In the genomic region with DNA sequence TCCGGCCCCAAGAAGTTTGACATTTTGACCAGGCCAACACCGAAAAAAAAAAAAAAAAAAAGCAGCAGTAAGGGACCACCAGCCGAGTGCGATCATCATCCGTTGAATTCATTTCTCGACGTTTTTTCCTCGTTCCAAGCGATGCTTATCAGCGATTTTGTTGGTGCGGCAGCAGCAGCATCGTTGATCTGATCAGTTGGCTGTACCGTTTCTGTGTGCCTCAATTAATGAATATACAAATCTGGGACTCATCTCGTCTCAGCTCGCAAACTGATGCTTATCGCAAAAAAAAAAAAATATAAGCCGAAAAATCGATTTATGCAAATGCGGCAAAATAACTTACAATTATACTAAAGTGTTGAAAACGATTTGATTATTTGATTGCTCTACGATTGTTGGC, we compare ENCODE assay signal across 2 fruit fly cellular contexts.
A peak's percentile ranks its signal among the peaks of the same experiment; 100 is the strongest.
TF ChIP-seq lines count a peak whose summit lies in the region.

No protein-coding gene starts in this region.

- TF ChIP-seq CTCF in whole organism, embryonic (GFP tag; optimal IDR thresholded peaks at IDR 0.05; lab: Kevin White, UChicago), result no peak

TF ChIP-seq in whole organism, embryonic, 481 proteins besides CTCF, POLR2A, EP300 and RAD21:
- TF ChIP-seq CG31388 (GFP tag; optimal IDR thresholded peaks at IDR 0.05; lab: Kevin White, UChicago) (no peak), Lpt (GFP tag; optimal IDR thresholded peaks at IDR 0.05; lab: Kevin White, UChicago) (no peak), Ets65A (GFP tag; lab: Kevin White, UChicago) (peak; percentile 48), NFAT (GFP tag; IDR thresholded peaks at IDR 0.05; lab: Robert Waterston, UW) (no peak), sens (GFP tag; lab: Kevin White, UChicago) (peak; percentile 7), CG15479 (GFP tag; optimal IDR thresholded peaks at IDR 0.05; lab: Kevin White, UChicago) (no peak), bowl (GFP tag; IDR thresholded peaks at IDR 0.05; lab: Robert Waterston, UW) (no peak), abd-A (tag; optimal IDR thresholded peaks at IDR 0.05; lab: Kevin White, UChicago) (no peak), CG32532 (GFP tag; IDR thresholded peaks at IDR 0.05; lab: Robert Waterston, UW) (no peak), sqz (GFP tag; optimal IDR thresholded peaks at IDR 0.05; lab: Kevin White, UChicago) (peak; percentile 15), CG17612 (GFP tag; IDR thresholded peaks at IDR 0.05; lab: Robert Waterston, UW) (no peak), run (tag; optimal IDR thresholded peaks at IDR 0.05; lab: Kevin White, UChicago) (no peak), exex (tag; optimal IDR thresholded peaks at IDR 0.05; lab: Kevin White, UChicago) (no peak), Atf3 (GFP tag; optimal IDR thresholded peaks at IDR 0.05; lab: Kevin White, UChicago) (no peak), lbe (GFP tag; optimal IDR thresholded peaks at IDR 0.05; lab: Kevin White, UChicago) (no peak), CG8281 (tag; optimal IDR thresholded peaks at IDR 0.05; lab: Kevin White, UChicago) (no peak), CG12236 (GFP tag; optimal IDR thresholded peaks at IDR 0.05; lab: Kevin White, UChicago) (no peak), CG9609 (GFP tag; optimal IDR thresholded peaks at IDR 0.05; lab: Kevin White, UChicago) (no peak), yki (optimal IDR thresholded peaks at IDR 0.05; lab: Kevin White, UChicago) (no peak), stc (GFP tag; IDR thresholded peaks at IDR 0.05; lab: Robert Waterston, UW) (no peak), Spps (tag; optimal IDR thresholded peaks at IDR 0.05; lab: Kevin White, UChicago) (no peak), ERR (GFP tag; optimal IDR thresholded peaks at IDR 0.05; lab: Kevin White, UChicago) (no peak), hkb (optimal IDR thresholded peaks at IDR 0.05; lab: Kevin White, UChicago) (no peak), hkb (GFP tag; IDR thresholded peaks at IDR 0.05; lab: Robert Waterston, UW) (no peak), CG11695 (GFP tag; IDR thresholded peaks at IDR 0.05; lab: Robert Waterston, UW) (no peak), h (optimal IDR thresholded peaks at IDR 0.05; lab: Kevin White, UChicago) (no peak), vnd (GFP tag; IDR thresholded peaks at IDR 0.05; lab: Robert Waterston, UW; ENCODE audit: partially characterized antibody) (no peak), CG12299 (tag; optimal IDR thresholded peaks at IDR 0.05; lab: Kevin White, UChicago) (no peak), Awh (GFP tag; IDR thresholded peaks at IDR 0.05; lab: Robert Waterston, UW) (peak; percentile 68), D19B (GFP tag; optimal IDR thresholded peaks at IDR 0.05; lab: Kevin White, UChicago) (no peak), wdn (GFP tag; IDR thresholded peaks at IDR 0.05; lab: Robert Waterston, UW) (no peak), CG3065 (GFP tag; optimal IDR thresholded peaks at IDR 0.05; lab: Kevin White, UChicago) (no peak), CG18011 (GFP tag; optimal IDR thresholded peaks at IDR 0.05; lab: Kevin White, UChicago) (no peak), CG2889 (GFP tag; IDR thresholded peaks at IDR 0.05; lab: Robert Waterston, UW) (no peak), nom (GFP tag; optimal IDR thresholded peaks at IDR 0.05; lab: Kevin White, UChicago) (no peak), Sox102F (GFP tag; optimal IDR thresholded peaks at IDR 0.05; lab: Kevin White, UChicago) (no peak), grn (GFP tag; optimal IDR thresholded peaks at IDR 0.05; lab: Kevin White, UChicago) (peak; percentile 95)

TF ChIP-seq in whole organism, prepupa, 60 proteins besides CTCF, POLR2A, EP300 and RAD21:
- no peak for TF ChIP-seq Sox102F (GFP tag; optimal IDR thresholded peaks at IDR 0.05; lab: Kevin White, UChicago)
- peak; percentile 35 for TF ChIP-seq svp (GFP tag; lab: Kevin White, UChicago)
- no peak for TF ChIP-seq CG4318 (GFP tag; optimal IDR thresholded peaks at IDR 0.05; lab: Kevin White, UChicago)
- TF ChIP-seq CG8119 (GFP tag; IDR thresholded peaks at IDR 0.05; lab: Robert Waterston, UW), result no peak
- TF ChIP-seq vri (GFP tag; optimal IDR thresholded peaks at IDR 0.05; lab: Kevin White, UChicago), result no peak
- no peak for TF ChIP-seq acj6 (GFP tag; optimal IDR thresholded peaks at IDR 0.05; lab: Kevin White, UChicago)
